Fruit fly (Drosophila melanogaster): ENCODE data around the gene Dhc36C.

Gene Dhc36C

DNA sequence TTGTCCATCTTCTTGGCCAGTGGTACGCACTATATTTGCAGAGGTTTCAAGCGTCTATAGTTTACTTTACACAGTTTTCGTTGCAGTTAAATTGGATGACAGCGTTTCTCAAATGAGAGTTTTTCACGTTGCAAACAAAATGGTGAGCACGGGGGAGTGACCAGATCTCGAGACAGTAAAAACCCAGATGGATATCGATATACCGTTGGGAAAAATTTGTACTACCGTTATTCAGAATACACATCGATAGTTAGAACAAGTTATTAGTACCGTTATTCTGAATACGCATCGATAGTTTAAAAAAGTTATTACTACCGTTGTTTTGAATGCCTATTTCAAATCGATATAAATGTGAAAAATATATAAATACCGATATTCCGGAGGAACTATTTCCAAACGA, 23.5 kb upstream of the Dhc36C start, which contains the start of gene cass:
Gene cass (minus strand): TSS at position 179 of the 400 bp plus-strand sequence.
- TF ChIP-seq Sox14 (GFP tag; optimal IDR thresholded peaks at IDR 0.05), result peak; percentile 2
- TF ChIP-seq CG32006 (GFP tag; optimal IDR thresholded peaks at IDR 0.05), result no peak
- no peak for TF ChIP-seq Hr4 (GFP tag; optimal IDR thresholded peaks at IDR 0.05)
- TF ChIP-seq CG8632 (GFP tag; optimal IDR thresholded peaks at IDR 0.05), result no peak
- no peak for TF ChIP-seq CG11762 (GFP tag; optimal IDR thresholded peaks at IDR 0.05; ENCODE audit: insufficient read depth)
- no peak for TF ChIP-seq Eip75B (GFP tag; optimal IDR thresholded peaks at IDR 0.05)
- no peak for TF ChIP-seq CG31627 (GFP tag; optimal IDR thresholded peaks at IDR 0.05)
- no peak for TF ChIP-seq CG6163 (GFP tag; IDR thresholded peaks at IDR 0.05)
- TF ChIP-seq CG9139 (GFP tag; optimal IDR thresholded peaks at IDR 0.05), result no peak
- no peak for TF ChIP-seq CG11294 (GFP tag; IDR thresholded peaks at IDR 0.05)
- TF ChIP-seq dsx (GFP tag; optimal IDR thresholded peaks at IDR 0.05; ENCODE audit: poor library complexity, severe bottlenecking), result peak; percentile 10
- no peak for TF ChIP-seq CG10631 (GFP tag; optimal IDR thresholded peaks at IDR 0.05)
- TF ChIP-seq CG4318 (GFP tag; optimal IDR thresholded peaks at IDR 0.05), result no peak
- peak; percentile 74 for TF ChIP-seq Eip78C (GFP tag)
- TF ChIP-seq Hr39 (GFP tag; optimal IDR thresholded peaks at IDR 0.05), result no peak
- TF ChIP-seq eg (GFP tag; IDR thresholded peaks at IDR 0.05), result no peak
- TF ChIP-seq CG15336 (GFP tag; IDR thresholded peaks at IDR 0.05), result no peak
- no peak for TF ChIP-seq CG8319 (GFP tag; optimal IDR thresholded peaks at IDR 0.05)
- TF ChIP-seq CG11902 (GFP tag; optimal IDR thresholded peaks at IDR 0.05), result no peak
- no peak for TF ChIP-seq Smox (GFP tag; optimal IDR thresholded peaks at IDR 0.05)
- TF ChIP-seq fd85E (GFP tag; optimal IDR thresholded peaks at IDR 0.05), result no peak
- no peak for TF ChIP-seq Gug (GFP tag; IDR thresholded peaks at IDR 0.05)
- TF ChIP-seq CG3032 (tag; optimal IDR thresholded peaks at IDR 0.05), result no peak
- TF ChIP-seq svp (GFP tag), result peak; percentile 19
- peak; percentile 36 for TF ChIP-seq esn (GFP tag; optimal IDR thresholded peaks at IDR 0.05)
- TF ChIP-seq pdm3 (GFP tag; optimal IDR thresholded peaks at IDR 0.05), result no peak
- no peak for TF ChIP-seq spab (GFP tag; optimal IDR thresholded peaks at IDR 0.05)
- TF ChIP-seq CG1621 (tag; optimal IDR thresholded peaks at IDR 0.05), result no peak

DNA sequence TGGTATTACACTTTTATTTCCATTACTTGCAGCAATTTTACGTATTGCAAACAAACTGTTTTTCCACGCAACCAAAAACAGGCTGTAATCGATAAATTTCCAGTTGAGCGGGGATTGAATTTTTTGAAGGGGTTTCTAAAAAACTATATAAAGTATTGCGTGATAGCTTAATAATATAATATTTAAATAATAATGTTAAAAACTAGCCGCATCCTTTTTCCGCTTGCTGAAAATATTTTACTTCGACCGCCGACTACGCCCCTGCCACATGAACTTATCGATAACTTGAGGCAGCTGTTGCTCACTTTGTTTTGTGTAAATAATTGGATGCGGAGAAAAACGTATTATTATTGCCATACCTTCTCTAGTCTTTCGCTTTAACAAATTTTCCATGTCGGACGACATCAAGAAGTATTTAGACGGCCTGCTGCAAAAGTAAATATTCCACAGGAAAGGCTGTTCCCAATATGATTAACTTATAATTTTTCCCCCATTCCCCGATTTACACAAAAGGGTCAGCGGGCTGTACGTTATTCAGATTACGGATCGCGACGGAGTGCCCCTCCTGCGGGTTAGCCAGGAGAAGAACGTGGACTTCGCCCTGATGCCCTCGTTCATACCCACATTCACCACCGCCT, 20.1 kb upstream of the Dhc36C start, which contains the start of the genes fws and Lamtor3:
Gene fws (minus strand): TSS at position 87 of the 638 bp plus-strand sequence.
Gene Lamtor3 (plus strand): TSS at position 289 of the 638 bp plus-strand sequence.
- TF ChIP-seq Eip78C (GFP tag) (peak; percentile 99), svp (GFP tag) (peak; percentile 97), CG34406 (GFP tag; optimal IDR thresholded peaks at IDR 0.05) (peak; percentile 99), CG32006 (GFP tag; optimal IDR thresholded peaks at IDR 0.05) (peak; percentile 100), CG3032 (tag; optimal IDR thresholded peaks at IDR 0.05) (peak; percentile 99), Eip75B (GFP tag; optimal IDR thresholded peaks at IDR 0.05) (peak; percentile 94), cyc (GFP tag; optimal IDR thresholded peaks at IDR 0.05) (peak; percentile 96), OdsH (GFP tag; optimal IDR thresholded peaks at IDR 0.05) (peak; percentile 99), Lpt (GFP tag; optimal IDR thresholded peaks at IDR 0.05) (peak; percentile 99), acj6 (GFP tag; optimal IDR thresholded peaks at IDR 0.05) (peak; percentile 99), Hr4 (GFP tag; optimal IDR thresholded peaks at IDR 0.05) (peak; percentile 98), CG31627 (GFP tag; optimal IDR thresholded peaks at IDR 0.05) (peak; percentile 97), fkh (GFP tag; optimal IDR thresholded peaks at IDR 0.05) (peak; percentile 95), CG6163 (GFP tag; IDR thresholded peaks at IDR 0.05) (peak; percentile 100), CG16779 (tag; optimal IDR thresholded peaks at IDR 0.05) (peak; percentile 95), CG10669 (GFP tag; optimal IDR thresholded peaks at IDR 0.05) (peak; percentile 99), CG8319 (GFP tag; optimal IDR thresholded peaks at IDR 0.05) (peak; percentile 98), fd59A (GFP tag; optimal IDR thresholded peaks at IDR 0.05) (peak; percentile 96), CG4318 (GFP tag; optimal IDR thresholded peaks at IDR 0.05) (peak; percentile 99), Hr38 (GFP tag; optimal IDR thresholded peaks at IDR 0.05) (peak; percentile 37), Gug (GFP tag; IDR thresholded peaks at IDR 0.05) (peak; percentile 99), CG8632 (GFP tag; optimal IDR thresholded peaks at IDR 0.05) (peak; percentile 99), eg (GFP tag; IDR thresholded peaks at IDR 0.05) (peak; percentile 100), CG6808 (GFP tag; optimal IDR thresholded peaks at IDR 0.05) (peak; percentile 92), CG8119 (GFP tag; IDR thresholded peaks at IDR 0.05) (peak; percentile 99), ss (GFP tag; optimal IDR thresholded peaks at IDR 0.05) (peak; percentile 87 to 93), fd85E (GFP tag; optimal IDR thresholded peaks at IDR 0.05) (peak; percentile 93), Hr39 (GFP tag; optimal IDR thresholded peaks at IDR 0.05) (peak; percentile 96), Ets96B (tag; optimal IDR thresholded peaks at IDR 0.05) (peak; percentile 99), Sox15 (GFP tag; optimal IDR thresholded peaks at IDR 0.05) (peak; percentile 99), CG7368 (GFP tag; optimal IDR thresholded peaks at IDR 0.05) (peak; percentile 98), pdm3 (GFP tag; optimal IDR thresholded peaks at IDR 0.05) (peak; percentile 97), Eip93F (GFP tag; optimal IDR thresholded peaks at IDR 0.05) (peak; percentile 89), CG3919 (GFP tag; optimal IDR thresholded peaks at IDR 0.05) (peak; percentile 99), CG1621 (tag; optimal IDR thresholded peaks at IDR 0.05) (peak; percentile 97), vri (GFP tag; optimal IDR thresholded peaks at IDR 0.05) (peak; percentile 95)

Data from whole organism, prepupa.